Worm (Caenorhabditis elegans) whole organism, L1 larva: ENCODE results near the gene C55A6.11.

Experiments
- C16A3.4 ChIP-seq: fragments of 150-350 bp; optimal IDR thresholded peaks from 2 replicates; lab custom pipeline; 2014; ENCODE audit warnings: missing biosample characterization, missing genetic modification characterization
- C34B4.2 ChIP-seq: sonication (generic microtip); optimal IDR thresholded peaks from 2 replicates; lab custom pipeline; 2017; ENCODE audit warnings: mild to moderate bottlenecking, missing genetic modification characterization, missing compliant biosample characterization
- aha-1 ChIP-seq: fragments of 150-350 bp; optimal IDR thresholded peaks from 2 replicates; lab custom pipeline; 2014; ENCODE audit warnings: missing biosample characterization, missing genetic modification characterization
- alr-1 ChIP-seq: fragments of 200-800 bp; sonication (Bioruptor generic); optimal IDR thresholded peaks from 2 replicates; lab custom pipeline; 2018; ENCODE audit warnings: borderline replicate concordance, mild to moderate bottlenecking, missing genetic modification characterization, missing compliant biosample characterization
- ama-1 ChIP-seq: fragments of 150-350 bp; optimal IDR thresholded peaks from 2 replicates; lab custom pipeline; 2014
- blmp-1 ChIP-seq: fragments of 150-350 bp; optimal IDR thresholded peaks from 2 replicates; lab custom pipeline; 2014; ENCODE audit warnings: missing biosample characterization, missing genetic modification characterization
- ceh-63 ChIP-seq: fragments of 200-800 bp; sonication (Bioruptor generic); optimal IDR thresholded peaks from 2 replicates; lab custom pipeline; 2018; ENCODE audit warnings: mild to moderate bottlenecking, missing genetic modification characterization, missing compliant biosample characterization
- dpl-1 ChIP-seq, 3 experiments: fragments of 150-350 bp in 2 of 3; sonication (generic microtip) in 1 of 3; optimal IDR thresholded peaks; 2 replicates each; lab custom pipeline; 2014 to 2017; ENCODE audit warnings: missing biosample characterization in 3 of 3, missing genetic modification characterization in 3 of 3, missing genetic modification reagents in 3 of 3
- dsc-1 ChIP-seq: sonication (generic microtip); optimal IDR thresholded peaks from 2 replicates; lab custom pipeline; 2016; ENCODE audit warnings: mild to moderate bottlenecking, missing genetic modification characterization, missing compliant biosample characterization
- efl-1 ChIP-seq, 4 experiments: fragments of 150-350 bp; optimal IDR thresholded peaks in 3 of 4; peaks in 1 of 4; 1 replicate in 1 of 4; 2 replicates in 3 of 4; lab custom pipeline; 2014; ENCODE audit warnings: missing biosample characterization in 2 of 4, missing genetic modification characterization in 2 of 4, missing genetic modification reagents in 2 of 4
- egl-13 ChIP-seq: sonication (generic microtip); optimal IDR thresholded peaks from 2 replicates; lab custom pipeline; 2016; ENCODE audit warnings: missing genotype, missing genetic modification reagents, missing genetic modification characterization, missing compliant biosample characterization
- egl-27 ChIP-seq, 2 experiments: fragments of 150-350 bp in 1 of 2; sonication (generic microtip); optimal IDR thresholded peaks; 3 replicates each; lab custom pipeline; 2017 to 2018; ENCODE audit warnings: missing biosample characterization in 2 of 2, missing genetic modification characterization in 2 of 2, missing genetic modification reagents in 2 of 2
- elt-2 ChIP-seq: sonication (generic microtip); optimal IDR thresholded peaks from 2 replicates; lab custom pipeline; 2016; ENCODE audit warnings: missing genetic modification characterization, mild to moderate bottlenecking, inconsistent platforms, missing compliant biosample characterization, missing genetic modification reagents
- elt-3 ChIP-seq, 6 experiments: fragments of 150-350 bp in 1 of 6; sonication (generic microtip); optimal IDR thresholded peaks; 2 replicates each; lab custom pipeline; 2017 to 2018; ENCODE audit warnings: missing biosample characterization in 6 of 6, missing genetic modification characterization in 6 of 6, inconsistent platforms in 1 of 6
- fkh-10 ChIP-seq: sonication (generic microtip); optimal IDR thresholded peaks from 2 replicates; lab custom pipeline; 2017; ENCODE audit warnings: missing biosample characterization, missing genetic modification reagents, missing genetic modification characterization
- fkh-8 ChIP-seq: sonication (generic microtip); optimal IDR thresholded peaks from 2 replicates; lab custom pipeline; 2016; ENCODE audit warnings: mild to moderate bottlenecking, missing genetic modification characterization, missing compliant biosample characterization
- fos-1 ChIP-seq: fragments of 150-350 bp; optimal IDR thresholded peaks from 2 replicates; lab custom pipeline; 2014; ENCODE audit warnings: missing biosample characterization, missing genetic modification characterization
- hpl-2 ChIP-seq: fragments of 150-350 bp; optimal IDR thresholded peaks from 2 replicates; lab custom pipeline; 2014; ENCODE audit warnings: missing biosample characterization, missing genetic modification reagents, missing genetic modification characterization
- isw-1 ChIP-seq: fragments of 200-800 bp; sonication (Bioruptor generic); IDR thresholded peaks from 2 replicates; pipeline ENCODE4 v1.3.6; 2022; ENCODE audit warnings: missing genetic modification characterization, missing compliant biosample characterization
- lin-14 ChIP-seq: fragments of 200-800 bp; sonication (Bioruptor generic); optimal IDR thresholded peaks from 2 replicates; lab custom pipeline; 2018; ENCODE audit warnings: mild to moderate bottlenecking, missing genetic modification characterization, moderate library complexity, missing compliant biosample characterization
- lin-35 ChIP-seq, 2 experiments: fragments of 150-350 bp; optimal IDR thresholded peaks; 2 replicates each; lab custom pipeline; 2014; ENCODE audit warnings: missing biosample characterization in 2 of 2, missing genetic modification characterization in 2 of 2, missing genetic modification reagents in 2 of 2
- lsy-2 ChIP-seq, 2 experiments: fragments of 150-350 bp; optimal IDR thresholded peaks; 2 replicates each; lab custom pipeline; 2014; ENCODE audit warnings: missing biosample characterization in 2 of 2, missing genetic modification characterization in 2 of 2
- mef-2 ChIP-seq: fragments of 150-350 bp; optimal IDR thresholded peaks from 2 replicates; lab custom pipeline; 2014; ENCODE audit warnings: missing biosample characterization, missing genetic modification characterization
- mep-1 ChIP-seq: fragments of 150-350 bp; optimal IDR thresholded peaks from 2 replicates; lab custom pipeline; 2014; ENCODE audit warnings: missing biosample characterization, missing genetic modification characterization
- nhr-19 ChIP-seq: fragments of 200-800 bp; sonication (Bioruptor generic); conservative IDR thresholded peaks from 2 replicates; pipeline ENCODE4 v1.3.6; 2022; ENCODE audit warnings: missing genetic modification characterization, missing compliant biosample characterization
- nhr-20 ChIP-seq: sonication (generic microtip); optimal IDR thresholded peaks from 2 replicates; lab custom pipeline; 2016; ENCODE audit warnings: mild to moderate bottlenecking, missing genetic modification characterization, missing compliant biosample characterization
- nhr-28 ChIP-seq: fragments of 150-350 bp; optimal IDR thresholded peaks from 2 replicates; lab custom pipeline; 2014; ENCODE audit warnings: missing biosample characterization, missing genetic modification characterization
- nhr-47 ChIP-seq: sonication (generic microtip); optimal IDR thresholded peaks from 2 replicates; lab custom pipeline; 2016; ENCODE audit warnings: mild to moderate bottlenecking, missing genetic modification characterization, moderate library complexity, missing compliant biosample characterization
- nhr-71 ChIP-seq: sonication (generic microtip); optimal IDR thresholded peaks from 2 replicates; lab custom pipeline; 2016; ENCODE audit warnings: mild to moderate bottlenecking, missing genetic modification characterization, moderate library complexity, missing compliant biosample characterization
- nhr-85 ChIP-seq: sonication (generic microtip); peaks from one replicate; lab custom pipeline; 2016; ENCODE audit warnings: missing genetic modification characterization, inconsistent platforms, missing compliant biosample characterization
- pax-3 ChIP-seq: fragments of 200-800 bp; sonication (Bioruptor generic); optimal IDR thresholded peaks from 2 replicates; lab custom pipeline; 2018; ENCODE audit warnings: mild to moderate bottlenecking, missing genetic modification characterization, moderate library complexity, missing compliant biosample characterization
- rnt-1 ChIP-seq: sonication (generic microtip); optimal IDR thresholded peaks from 2 replicates; lab custom pipeline; 2016; ENCODE audit warnings: mild to moderate bottlenecking, missing genetic modification characterization, moderate library complexity, missing compliant biosample characterization
- snu-23 ChIP-seq: sonication (generic microtip); optimal IDR thresholded peaks from 2 replicates; lab custom pipeline; 2016; ENCODE audit warnings: missing genetic modification characterization, missing compliant biosample characterization
- sox-4 ChIP-seq: sonication (generic microtip); optimal IDR thresholded peaks from 2 replicates; lab custom pipeline; 2016; ENCODE audit warnings: missing genetic modification characterization, missing compliant biosample characterization
- sptf-1 ChIP-seq: fragments of 150-350 bp; optimal IDR thresholded peaks from 2 replicates; lab custom pipeline; 2014; ENCODE audit warnings: missing biosample characterization, missing genetic modification characterization
- swsn-7 ChIP-seq: sonication (generic microtip); optimal IDR thresholded peaks from 2 replicates; lab custom pipeline; 2016; ENCODE audit warnings: missing genetic modification characterization, missing compliant biosample characterization
- tbx-2 ChIP-seq: sonication (generic microtip); optimal IDR thresholded peaks from 2 replicates; lab custom pipeline; 2016; ENCODE audit warnings: missing genetic modification characterization, missing compliant biosample characterization
- tlp-1 ChIP-seq: fragments of 150-350 bp; optimal IDR thresholded peaks from 2 replicates; lab custom pipeline; 2014; ENCODE audit warnings: missing biosample characterization, missing genetic modification characterization
- unc-30 ChIP-seq: sonication (generic microtip); optimal IDR thresholded peaks from 2 replicates; lab custom pipeline; 2017; ENCODE audit warnings: missing biosample characterization, missing genetic modification characterization
- unc-62 ChIP-seq: fragments of 150-350 bp; optimal IDR thresholded peaks from 2 replicates; lab custom pipeline; 2014; ENCODE audit warnings: missing biosample characterization, missing genetic modification reagents, missing genetic modification characterization
- zag-1 ChIP-seq: fragments of 150-350 bp; optimal IDR thresholded peaks from 2 replicates; lab custom pipeline; 2014; ENCODE audit warnings: missing biosample characterization, missing genetic modification characterization
- zip-4 ChIP-seq: fragments of 200-800 bp; sonication (Bioruptor generic); optimal IDR thresholded peaks from 2 replicates; lab custom pipeline; 2018; ENCODE audit warnings: mild to moderate bottlenecking, missing genetic modification characterization, moderate library complexity, missing compliant biosample characterization
- ztf-11 ChIP-seq, 2 experiments: sonication (generic microtip); optimal IDR thresholded peaks; 2 replicates each; lab custom pipeline; 2016 to 2017; ENCODE audit warnings: missing genetic modification characterization in 2 of 2, missing biosample characterization in 1 of 2, missing compliant biosample characterization in 1 of 2

Gene C55A6.11

ce11 chrV:11534495-11535189, 14.3 kb downstream of the C55A6.11 start (continued):
- TF ChIP-seq egl-13 (tag; lab: Kevin White, UChicago), result no peak
- TF ChIP-seq fos-1 (tag; lab: Kevin White, UChicago), result no peak
- TF ChIP-seq tlp-1 (tag; lab: Kevin White, UChicago), result no peak
- no peak for TF ChIP-seq ztf-11 (tag; optimal IDR thresholded peaks at IDR 0.05; lab: Kevin White, UChicago)
- TF ChIP-seq dsc-1 (tag; lab: Kevin White, UChicago), result no peak
- no peak for TF ChIP-seq fkh-10 (GFP tag; lab: Kevin White, UChicago)
- TF ChIP-seq hpl-2, result peak; percentile 21
- TF ChIP-seq sox-4, result no peak
- TF ChIP-seq pax-3 (tag; lab: Kevin White, UChicago), result no peak
- TF ChIP-seq dpl-1 (GFP tag; optimal IDR thresholded peaks at IDR 0.05; lab: Kevin White, UChicago), result peak in 1 of 3 experiments; percentile 28
- no peak for TF ChIP-seq isw-1 (GFP tag; lab: Robert Waterston, UW)
- TF ChIP-seq C34B4.2 (tag; lab: Kevin White, UChicago), result no peak
- TF ChIP-seq alr-1 (tag; lab: Kevin White, UChicago), result no peak
- no peak for TF ChIP-seq zag-1 (tag; lab: Kevin White, UChicago)
- TF ChIP-seq ama-1 (lab: Kevin White, UChicago), result peak; percentile 65
- TF ChIP-seq elt-3 (tag; optimal IDR thresholded peaks at IDR 0.05; lab: Kevin White, UChicago), result peak in 5 of 6 experiments; percentile 64 to 90 (median 68)
- TF ChIP-seq tbx-2 (tag; lab: Kevin White, UChicago), result no peak
- TF ChIP-seq C16A3.4 (tag; lab: Kevin White, UChicago), result peak; percentile 13
- TF ChIP-seq swsn-7 (tag; lab: Kevin White, UChicago), result no peak
- TF ChIP-seq unc-30 (tag; lab: Kevin White, UChicago), result no peak
- peak; percentile 11 for TF ChIP-seq mep-1
- TF ChIP-seq zip-4, result no peak
- peak; percentile 87 for TF ChIP-seq elt-2 (tag; lab: Kevin White, UChicago)

- TF ChIP-seq rnt-1 (tag; lab: Kevin White, UChicago) (peak; percentile 67), unc-30 (tag; lab: Kevin White, UChicago) (no peak), mef-2 (tag; lab: Kevin White, UChicago) (no peak), lin-35 (GFP tag; optimal IDR thresholded peaks at IDR 0.05; lab: Kevin White, UChicago) (peak in 1 of 2 experiments; percentile 38), efl-1 (optimal IDR thresholded peaks at IDR 0.05; lab: Kevin White, UChicago) (no peak), efl-1 (GFP tag; optimal IDR thresholded peaks at IDR 0.05 in 1 of 2; lab: Kevin White, UChicago) (peak in 1 of 2 experiments; percentile 90), egl-27 (tag; optimal IDR thresholded peaks at IDR 0.05; lab: Kevin White, UChicago) (no peak), nhr-85 (tag; lab: Kevin White, UChicago) (peak; percentile 34), nhr-20 (tag; lab: Kevin White, UChicago) (peak; percentile 1), mep-1 (peak; percentile 10), fkh-8 (no peak), unc-62 (no peak), swsn-7 (tag; lab: Kevin White, UChicago) (no peak), lin-14 (peak; percentile 61), nhr-47 (tag; lab: Kevin White, UChicago) (peak; percentile 0), nhr-19 (peak; percentile 17; the same call in 1 of the 2 replicates), nhr-28 (tag; lab: Kevin White, UChicago) (no peak), aha-1 (tag; lab: Kevin White, UChicago) (no peak), tlp-1 (tag; lab: Kevin White, UChicago) (no peak), blmp-1 (peak; percentile 51), ceh-63 (no peak), nhr-71 (peak; percentile 55), elt-2 (tag; lab: Kevin White, UChicago) (peak; percentile 66), snu-23 (GFP tag; lab: Kevin White, UChicago) (peak; percentile 11), sptf-1 (no peak), lsy-2 (tag; optimal IDR thresholded peaks at IDR 0.05; lab: Kevin White, UChicago) (peak in 1 of 2 experiments; percentile 37)
Measured at ce11 chrV:11535504-11536062, 15.3 kb downstream of the C55A6.11 start.
